Worm (Caenorhabditis elegans): ENCODE data around the gene R160.14.

DNA sequence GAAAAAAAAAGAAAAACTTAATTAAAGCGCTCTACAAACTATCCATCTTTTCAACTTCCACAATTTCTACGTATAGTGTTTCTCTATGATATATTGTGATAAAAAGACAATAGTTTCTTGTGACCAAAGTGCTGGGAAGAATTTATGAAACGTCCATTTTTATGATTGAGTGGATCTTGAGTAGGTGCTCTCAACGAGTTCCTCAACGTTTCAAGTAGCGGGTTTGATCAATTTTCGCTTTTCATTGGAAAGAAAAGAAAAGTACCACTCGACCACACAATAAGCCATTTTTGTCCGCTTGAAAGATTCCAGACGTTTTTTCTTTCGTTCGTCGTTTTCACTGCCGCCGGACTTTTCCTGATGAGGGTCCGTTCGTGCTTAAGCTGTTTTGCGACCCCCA, 25.6 kb upstream of the R160.14 start:
- no peak for TF ChIP-seq him-1 (tag; optimal IDR thresholded peaks at IDR 0.05)
- no peak for TF ChIP-seq W03F9.2 (tag; optimal IDR thresholded peaks at IDR 0.05)
